Worm (Caenorhabditis elegans) whole organism, L1 larva: Measurements from ENCODE around the gene R03G8.3.

Experiments
- C04F5.9 ChIP-seq: sonication (generic microtip); optimal IDR thresholded peaks from 2 replicates; lab custom pipeline; 2016; ENCODE audit warnings: missing genetic modification characterization, missing compliant biosample characterization
- C16A3.4 ChIP-seq: fragments of 150-350 bp; optimal IDR thresholded peaks from 2 replicates; lab custom pipeline; 2014; ENCODE audit warnings: missing biosample characterization, missing genetic modification characterization
- F16B12.6 ChIP-seq: fragments of 150-350 bp; optimal IDR thresholded peaks from 2 replicates; lab custom pipeline; 2014; ENCODE audit warnings: missing biosample characterization, missing genetic modification characterization
- Y116A8C.19 ChIP-seq: sonication (generic microtip); optimal IDR thresholded peaks from 2 replicates; lab custom pipeline; 2016; ENCODE audit warnings: missing compliant biosample characterization, missing genetic modification characterization, borderline replicate concordance
- alr-1 ChIP-seq: fragments of 200-800 bp; sonication (Bioruptor generic); optimal IDR thresholded peaks from 2 replicates; lab custom pipeline; 2018; ENCODE audit warnings: borderline replicate concordance, mild to moderate bottlenecking, missing genetic modification characterization, missing compliant biosample characterization
- aly-2 ChIP-seq: fragments of 150-350 bp; optimal IDR thresholded peaks from 2 replicates; lab custom pipeline; 2014; ENCODE audit warnings: missing biosample characterization, missing genetic modification characterization
- ama-1 ChIP-seq: fragments of 150-350 bp; optimal IDR thresholded peaks from 2 replicates; lab custom pipeline; 2014
- ceh-63 ChIP-seq: fragments of 200-800 bp; sonication (Bioruptor generic); optimal IDR thresholded peaks from 2 replicates; lab custom pipeline; 2018; ENCODE audit warnings: mild to moderate bottlenecking, missing genetic modification characterization, missing compliant biosample characterization
- ceh-8 ChIP-seq: fragments of 200-800 bp; sonication (Bioruptor generic); optimal IDR thresholded peaks from 2 replicates; lab custom pipeline; 2018; ENCODE audit warnings: mild to moderate bottlenecking, missing genetic modification characterization, moderate library complexity, missing compliant biosample characterization
- ceh-90 ChIP-seq: sonication (generic microtip); optimal IDR thresholded peaks from 2 replicates; lab custom pipeline; 2016; ENCODE audit warnings: missing genetic modification characterization, missing compliant biosample characterization
- dsc-1 ChIP-seq: sonication (generic microtip); optimal IDR thresholded peaks from 2 replicates; lab custom pipeline; 2016; ENCODE audit warnings: mild to moderate bottlenecking, missing genetic modification characterization, missing compliant biosample characterization
- efl-1 ChIP-seq, 4 experiments: fragments of 150-350 bp; optimal IDR thresholded peaks in 3 of 4; peaks in 1 of 4; 1 replicate in 1 of 4; 2 replicates in 3 of 4; lab custom pipeline; 2014; ENCODE audit warnings: missing biosample characterization in 2 of 4, missing genetic modification characterization in 2 of 4, missing genetic modification reagents in 2 of 4
- efl-3 ChIP-seq: fragments of 200-800 bp; sonication (Bioruptor generic); optimal IDR thresholded peaks from 2 replicates; lab custom pipeline; 2018; ENCODE audit warnings: mild to moderate bottlenecking, missing genetic modification characterization, missing compliant biosample characterization
- egl-13 ChIP-seq: sonication (generic microtip); optimal IDR thresholded peaks from 2 replicates; lab custom pipeline; 2016; ENCODE audit warnings: missing genotype, missing genetic modification reagents, missing genetic modification characterization, missing compliant biosample characterization
- egl-27 ChIP-seq, 2 experiments: fragments of 150-350 bp in 1 of 2; sonication (generic microtip); optimal IDR thresholded peaks; 3 replicates each; lab custom pipeline; 2017 to 2018; ENCODE audit warnings: missing biosample characterization in 2 of 2, missing genetic modification characterization in 2 of 2, missing genetic modification reagents in 2 of 2
- ets-5 ChIP-seq: fragments of 200-800 bp; sonication (Bioruptor generic); IDR thresholded peaks from 2 replicates; pipeline ENCODE4 v1.3.6; 2022; ENCODE audit warnings: missing genetic modification characterization, missing compliant biosample characterization
- fkh-10 ChIP-seq: sonication (generic microtip); optimal IDR thresholded peaks from 2 replicates; lab custom pipeline; 2017; ENCODE audit warnings: missing biosample characterization, missing genetic modification reagents, missing genetic modification characterization
- fkh-4 ChIP-seq: sonication (generic microtip); optimal IDR thresholded peaks from 2 replicates; lab custom pipeline; 2016; ENCODE audit warnings: missing compliant biosample characterization, missing genetic modification characterization, borderline replicate concordance
- fkh-8 ChIP-seq: sonication (generic microtip); optimal IDR thresholded peaks from 2 replicates; lab custom pipeline; 2016; ENCODE audit warnings: mild to moderate bottlenecking, missing genetic modification characterization, missing compliant biosample characterization
- grh-1 ChIP-seq: fragments of 200-800 bp; sonication (Bioruptor generic); IDR thresholded peaks from 2 replicates; pipeline ENCODE4 v1.3.6; 2022; ENCODE audit warnings: missing genetic modification reagents, missing genetic modification characterization, missing compliant biosample characterization
- hlh-4 ChIP-seq: sonication (generic microtip); optimal IDR thresholded peaks from 2 replicates; lab custom pipeline; 2016; ENCODE audit warnings: mild to moderate bottlenecking, missing genetic modification characterization, missing compliant biosample characterization
- irx-1 ChIP-seq: sonication (generic microtip); optimal IDR thresholded peaks from 2 replicates; lab custom pipeline; 2016; ENCODE audit warnings: missing genetic modification characterization, missing compliant biosample characterization
- lin-14 ChIP-seq: fragments of 200-800 bp; sonication (Bioruptor generic); optimal IDR thresholded peaks from 2 replicates; lab custom pipeline; 2018; ENCODE audit warnings: mild to moderate bottlenecking, missing genetic modification characterization, moderate library complexity, missing compliant biosample characterization
- lin-15B ChIP-seq: fragments of 150-350 bp; sonication (generic microtip); optimal IDR thresholded peaks from 3 replicates; lab custom pipeline; 2014; ENCODE audit warnings: missing biosample characterization, missing genetic modification characterization
- lin-35 ChIP-seq, 2 experiments: fragments of 150-350 bp; optimal IDR thresholded peaks; 2 replicates each; lab custom pipeline; 2014; ENCODE audit warnings: missing biosample characterization in 2 of 2, missing genetic modification characterization in 2 of 2, missing genetic modification reagents in 2 of 2
- lir-3 ChIP-seq: sonication (generic microtip); optimal IDR thresholded peaks from 2 replicates; lab custom pipeline; 2016; ENCODE audit warnings: mild to moderate bottlenecking, missing genetic modification characterization, moderate library complexity, missing compliant biosample characterization; ENCODE audit not compliant: poor library complexity
- mab-9 ChIP-seq: fragments of 200-800 bp; sonication (Bioruptor generic); IDR thresholded peaks from 2 replicates; pipeline ENCODE4 v1.3.6; 2022; ENCODE audit warnings: missing genetic modification reagents, missing genetic modification characterization, missing compliant biosample characterization
- mdl-1 ChIP-seq, 2 experiments: fragments of 150-350 bp; optimal IDR thresholded peaks; 2 replicates each; lab custom pipeline; 2014 to 2017; ENCODE audit warnings: missing biosample characterization in 2 of 2, missing genetic modification characterization in 2 of 2, inconsistent platforms in 1 of 2
- mep-1 ChIP-seq: fragments of 150-350 bp; optimal IDR thresholded peaks from 2 replicates; lab custom pipeline; 2014; ENCODE audit warnings: missing biosample characterization, missing genetic modification characterization
- nhr-11 ChIP-seq: fragments of 150-350 bp; optimal IDR thresholded peaks from 2 replicates; lab custom pipeline; 2014; ENCODE audit warnings: missing biosample characterization, missing genetic modification characterization
- nhr-12 ChIP-seq: sonication (generic microtip); optimal IDR thresholded peaks from 2 replicates; lab custom pipeline; 2017; ENCODE audit warnings: missing biosample characterization, missing genetic modification characterization
- nhr-237 ChIP-seq: fragments of 150-350 bp; optimal IDR thresholded peaks from 2 replicates; lab custom pipeline; 2014; ENCODE audit warnings: missing biosample characterization, missing genetic modification characterization
- nhr-28 ChIP-seq: fragments of 150-350 bp; optimal IDR thresholded peaks from 2 replicates; lab custom pipeline; 2014; ENCODE audit warnings: missing biosample characterization, missing genetic modification characterization
- nhr-47 ChIP-seq: sonication (generic microtip); optimal IDR thresholded peaks from 2 replicates; lab custom pipeline; 2016; ENCODE audit warnings: mild to moderate bottlenecking, missing genetic modification characterization, moderate library complexity, missing compliant biosample characterization
- nhr-71 ChIP-seq: sonication (generic microtip); optimal IDR thresholded peaks from 2 replicates; lab custom pipeline; 2016; ENCODE audit warnings: mild to moderate bottlenecking, missing genetic modification characterization, moderate library complexity, missing compliant biosample characterization
- nhr-77 ChIP-seq: fragments of 150-350 bp; optimal IDR thresholded peaks from 2 replicates; lab custom pipeline; 2014; ENCODE audit warnings: missing biosample characterization, missing genetic modification characterization
- nhr-84 ChIP-seq: sonication (generic microtip); optimal IDR thresholded peaks from 2 replicates; lab custom pipeline; 2017; ENCODE audit warnings: missing biosample characterization, missing genetic modification characterization
- nhr-85 ChIP-seq: sonication (generic microtip); peaks from one replicate; lab custom pipeline; 2016; ENCODE audit warnings: missing genetic modification characterization, inconsistent platforms, missing compliant biosample characterization
- nhr-90 ChIP-seq: sonication (generic microtip); optimal IDR thresholded peaks from 2 replicates; lab custom pipeline; 2016; ENCODE audit warnings: mild to moderate bottlenecking, missing genetic modification characterization, missing compliant biosample characterization; ENCODE audit not compliant: poor library complexity
- pag-3 ChIP-seq: sonication (generic microtip); optimal IDR thresholded peaks from 2 replicates; lab custom pipeline; 2017; ENCODE audit warnings: missing genetic modification characterization, mild to moderate bottlenecking, missing compliant biosample characterization, antibody characterized with exemption, borderline replicate concordance; ENCODE audit not compliant: insufficient read depth
- pax-3 ChIP-seq: fragments of 200-800 bp; sonication (Bioruptor generic); optimal IDR thresholded peaks from 2 replicates; lab custom pipeline; 2018; ENCODE audit warnings: mild to moderate bottlenecking, missing genetic modification characterization, moderate library complexity, missing compliant biosample characterization
- snu-23 ChIP-seq: sonication (generic microtip); optimal IDR thresholded peaks from 2 replicates; lab custom pipeline; 2016; ENCODE audit warnings: missing genetic modification characterization, missing compliant biosample characterization
- sox-4 ChIP-seq: sonication (generic microtip); optimal IDR thresholded peaks from 2 replicates; lab custom pipeline; 2016; ENCODE audit warnings: missing genetic modification characterization, missing compliant biosample characterization
- sptf-1 ChIP-seq: fragments of 150-350 bp; optimal IDR thresholded peaks from 2 replicates; lab custom pipeline; 2014; ENCODE audit warnings: missing biosample characterization, missing genetic modification characterization
- sup-37 ChIP-seq: fragments of 200-800 bp; sonication (Bioruptor generic); optimal IDR thresholded peaks from 2 replicates; lab custom pipeline; 2018; ENCODE audit warnings: mild to moderate bottlenecking, missing genetic modification characterization, missing compliant biosample characterization
- tbx-2 ChIP-seq: sonication (generic microtip); optimal IDR thresholded peaks from 2 replicates; lab custom pipeline; 2016; ENCODE audit warnings: missing genetic modification characterization, missing compliant biosample characterization
- tlp-1 ChIP-seq: fragments of 150-350 bp; optimal IDR thresholded peaks from 2 replicates; lab custom pipeline; 2014; ENCODE audit warnings: missing biosample characterization, missing genetic modification characterization
- unc-130 ChIP-seq: fragments of 150-350 bp; optimal IDR thresholded peaks from 2 replicates; lab custom pipeline; 2017; ENCODE audit warnings: missing biosample characterization, missing genetic modification characterization, inconsistent platforms
- unc-30 ChIP-seq: sonication (generic microtip); optimal IDR thresholded peaks from 2 replicates; lab custom pipeline; 2017; ENCODE audit warnings: missing biosample characterization, missing genetic modification characterization
- unc-86 ChIP-seq: sonication (generic microtip); optimal IDR thresholded peaks from 2 replicates; lab custom pipeline; 2016; ENCODE audit warnings: missing genetic modification characterization, missing compliant biosample characterization
- xbp-1 ChIP-seq: sonication (generic microtip); optimal IDR thresholded peaks from 2 replicates; lab custom pipeline; 2016; ENCODE audit warnings: missing genetic modification characterization, missing compliant biosample characterization
- zag-1 ChIP-seq: fragments of 150-350 bp; optimal IDR thresholded peaks from 2 replicates; lab custom pipeline; 2014; ENCODE audit warnings: missing biosample characterization, missing genetic modification characterization
- ztf-11 ChIP-seq, 2 experiments: sonication (generic microtip); optimal IDR thresholded peaks; 2 replicates each; lab custom pipeline; 2016 to 2017; ENCODE audit warnings: missing genetic modification characterization in 2 of 2, missing biosample characterization in 1 of 2, missing compliant biosample characterization in 1 of 2

Gene R03G8.3

ce11 chrX:13121104-13121503 lies 30.3 kb downstream of the R03G8.3 start (continued):
- peak; percentile 64 for TF ChIP-seq pax-3
- peak; percentile 84 for TF ChIP-seq nhr-71 (tag; lab: Kevin White, UChicago)
- peak in 1 of 2 experiments; percentile 65 for TF ChIP-seq mdl-1 (tag; optimal IDR thresholded peaks at IDR 0.05; lab: Kevin White, UChicago)
- TF ChIP-seq tbx-2 (tag; lab: Kevin White, UChicago), result peak; percentile 64
- peak in 1 of 2 experiments; percentile 1 for TF ChIP-seq efl-1 (optimal IDR thresholded peaks at IDR 0.05; lab: Kevin White, UChicago)
- peak in 1 of 2 experiments; percentile 93 for TF ChIP-seq efl-1 (GFP tag; optimal IDR thresholded peaks at IDR 0.05 in 1 of 2; lab: Kevin White, UChicago)
- TF ChIP-seq ztf-11 (tag; optimal IDR thresholded peaks at IDR 0.05; lab: Kevin White, UChicago), result peak in 1 of 2 experiments; percentile 66
- peak; percentile 64 for TF ChIP-seq mep-1 (tag; lab: Kevin White, UChicago)
- no peak for TF ChIP-seq C04F5.9 (tag; lab: Kevin White, UChicago)
- TF ChIP-seq ceh-8 (GFP tag; lab: Kevin White, UChicago), result peak; percentile 34
- no peak for TF ChIP-seq nhr-11 (tag; lab: Kevin White, UChicago)
- no peak for TF ChIP-seq pag-3 (tag; lab: Kevin White, UChicago)
- peak; percentile 82 for TF ChIP-seq lin-14 (GFP tag; lab: Kevin White, UChicago)
- TF ChIP-seq mab-9 (GFP tag; lab: Robert Waterston, UW), result no peak
- TF ChIP-seq lin-15B (tag; lab: Kevin White, UChicago), result no peak
- no peak for TF ChIP-seq unc-30
- peak; percentile 25 for TF ChIP-seq sup-37 (GFP tag; lab: Kevin White, UChicago)
- TF ChIP-seq lir-3 (tag; lab: Kevin White, UChicago), result peak; percentile 30
- no peak for TF ChIP-seq irx-1 (tag; lab: Kevin White, UChicago)
- TF ChIP-seq egl-13 (tag; lab: Kevin White, UChicago), result peak; percentile 52
- TF ChIP-seq nhr-47, result peak; percentile 86
- no peak for TF ChIP-seq zag-1
- no peak for TF ChIP-seq ama-1 (lab: Kevin White, UChicago)
- TF ChIP-seq lin-35 (GFP tag; optimal IDR thresholded peaks at IDR 0.05; lab: Kevin White, UChicago), result peak; percentile 32 to 71
- peak; percentile 76 for TF ChIP-seq dsc-1
- TF ChIP-seq F16B12.6 (tag; lab: Kevin White, UChicago), result no peak
- TF ChIP-seq nhr-85, result peak; percentile 79
- TF ChIP-seq tlp-1, result no peak
- TF ChIP-seq nhr-84 (tag; lab: Kevin White, UChicago), result no peak
- TF ChIP-seq fkh-4 (tag; lab: Kevin White, UChicago), result no peak
- no peak for TF ChIP-seq egl-27 (tag; optimal IDR thresholded peaks at IDR 0.05; lab: Kevin White, UChicago)
- peak; percentile 68 for TF ChIP-seq fkh-10 (GFP tag; lab: Kevin White, UChicago)
- TF ChIP-seq nhr-12 (tag; lab: Kevin White, UChicago), result no peak
- no peak for TF ChIP-seq hlh-4 (tag; lab: Kevin White, UChicago)
- TF ChIP-seq ets-5, result no peak
- TF ChIP-seq nhr-28 (tag; lab: Kevin White, UChicago), result no peak
- TF ChIP-seq aly-2, result no peak
- no peak for TF ChIP-seq Y116A8C.19 (tag; lab: Kevin White, UChicago)
- peak; percentile 58 for TF ChIP-seq unc-86 (tag; lab: Kevin White, UChicago)
- peak; percentile 36 for TF ChIP-seq sox-4
- no peak for TF ChIP-seq ceh-63 (GFP tag; lab: Kevin White, UChicago)
- peak; percentile 72 for TF ChIP-seq grh-1 (GFP tag; lab: Robert Waterston, UW)
- TF ChIP-seq C16A3.4, result peak; percentile 58
- TF ChIP-seq xbp-1 (tag; lab: Kevin White, UChicago), result peak; percentile 72
- peak; percentile 75 for TF ChIP-seq fkh-8 (tag; lab: Kevin White, UChicago)
- peak; percentile 69 for TF ChIP-seq snu-23 (GFP tag; lab: Kevin White, UChicago)
- no peak for TF ChIP-seq ceh-90 (tag; lab: Kevin White, UChicago)
- TF ChIP-seq efl-3 (GFP tag; lab: Kevin White, UChicago), result no peak
- TF ChIP-seq nhr-90, result peak; percentile 80
- no peak for TF ChIP-seq alr-1 (tag; lab: Kevin White, UChicago)
- no peak for TF ChIP-seq nhr-237 (tag; lab: Kevin White, UChicago)
- peak; percentile 61 for TF ChIP-seq unc-130 (tag; lab: Kevin White, UChicago)
- TF ChIP-seq sptf-1 (tag; lab: Kevin White, UChicago), result no peak
- TF ChIP-seq nhr-77 (tag; lab: Kevin White, UChicago), result peak; percentile 2
